Worm (Caenorhabditis elegans) whole organism, L3 larva: ENCODE results near the gene srr-8.

ENCODE experiments used
- ZK546.5 ChIP-seq: sonication (generic microtip); optimal IDR thresholded peaks from 2 replicates; lab custom pipeline; 2017; ENCODE audit warnings: missing biosample characterization, missing genetic modification characterization
- aly-2 ChIP-seq: fragments of 150-350 bp; optimal IDR thresholded peaks from 2 replicates; lab custom pipeline; 2014; ENCODE audit warnings: missing biosample characterization, missing genetic modification characterization
- ama-1 ChIP-seq: fragments of 150-350 bp; optimal IDR thresholded peaks from 2 replicates; lab custom pipeline; 2018
- ceh-16 ChIP-seq: sonication (generic microtip); optimal IDR thresholded peaks from 2 replicates; lab custom pipeline; 2017; ENCODE audit warnings: missing biosample characterization, missing genetic modification characterization
- ceh-82 ChIP-seq: fragments of 150-350 bp; optimal IDR thresholded peaks from 2 replicates; lab custom pipeline; 2014; ENCODE audit warnings: missing biosample characterization, missing genetic modification characterization
- ceh-9 ChIP-seq: sonication (generic microtip); optimal IDR thresholded peaks from 2 replicates; lab custom pipeline; 2018; ENCODE audit warnings: missing biosample characterization, missing genetic modification characterization
- daf-12 ChIP-seq: fragments of 150-350 bp; optimal IDR thresholded peaks from 2 replicates; lab custom pipeline; 2014; ENCODE audit warnings: missing biosample characterization, missing genetic modification reagents, missing genetic modification characterization
- egl-27 ChIP-seq: sonication (generic microtip); optimal IDR thresholded peaks from 4 replicates; lab custom pipeline; 2017; ENCODE audit warnings: missing biosample characterization, missing genetic modification reagents, missing genetic modification characterization
- egl-5 ChIP-seq: fragments of 150-350 bp; optimal IDR thresholded peaks from 2 replicates; lab custom pipeline; 2017; ENCODE audit warnings: missing biosample characterization, missing genetic modification reagents, missing genetic modification characterization, inconsistent platforms
- elt-2 ChIP-seq: sonication (generic microtip); optimal IDR thresholded peaks from 2 replicates; lab custom pipeline; 2016; ENCODE audit warnings: missing genetic modification reagents, mild to moderate bottlenecking, missing genetic modification characterization, missing compliant biosample characterization
- elt-3 ChIP-seq, 3 experiments: fragments of 150-350 bp in 1 of 3; sonication (generic microtip) in 2 of 3; optimal IDR thresholded peaks; 2 replicates in 2 of 3; 4 replicates in 1 of 3; lab custom pipeline; 2014 to 2017; ENCODE audit warnings: missing biosample characterization in 3 of 3, missing genetic modification characterization in 3 of 3
- eor-1 ChIP-seq, 2 experiments: fragments of 150-350 bp; optimal IDR thresholded peaks; 2 replicates each; lab custom pipeline; 2014 to 2018; ENCODE audit warnings: missing biosample characterization in 2 of 2, missing genetic modification characterization in 2 of 2
- fkh-2 ChIP-seq: fragments of 150-350 bp; optimal IDR thresholded peaks from 2 replicates; lab custom pipeline; 2014; ENCODE audit warnings: missing biosample characterization, missing genetic modification reagents, missing genetic modification characterization
- fos-1 ChIP-seq: fragments of 150-350 bp; optimal IDR thresholded peaks from 2 replicates; lab custom pipeline; 2014; ENCODE audit warnings: missing biosample characterization, missing genetic modification characterization
- hmg-11 ChIP-seq: sonication (generic microtip); optimal IDR thresholded peaks from 2 replicates; lab custom pipeline; 2016; ENCODE audit warnings: missing genetic modification characterization, missing compliant biosample characterization
- lsy-12 ChIP-seq: sonication (generic microtip); optimal IDR thresholded peaks from 2 replicates; lab custom pipeline; 2016; ENCODE audit warnings: mild to moderate bottlenecking, missing genetic modification characterization, missing compliant biosample characterization
- mml-1 ChIP-seq: fragments of 150-350 bp; sonication (generic microtip); optimal IDR thresholded peaks from 3 replicates; lab custom pipeline; 2014; ENCODE audit warnings: missing biosample characterization, missing genetic modification characterization
- nfya-1 ChIP-seq: sonication (generic microtip); optimal IDR thresholded peaks from 2 replicates; lab custom pipeline; 2017; ENCODE audit warnings: missing genetic modification characterization, mild to moderate bottlenecking, missing compliant biosample characterization, antibody characterized with exemption, moderate library complexity; ENCODE audit not compliant: insufficient read depth
- nhr-11 ChIP-seq: fragments of 150-350 bp; optimal IDR thresholded peaks from 2 replicates; lab custom pipeline; 2014; ENCODE audit warnings: missing biosample characterization, missing genetic modification characterization
- nhr-12 ChIP-seq: fragments of 150-350 bp; optimal IDR thresholded peaks from 2 replicates; lab custom pipeline; 2014; ENCODE audit warnings: missing biosample characterization, missing genetic modification characterization
- nhr-23 ChIP-seq: fragments of 150-350 bp; optimal IDR thresholded peaks from 2 replicates; lab custom pipeline; 2014; ENCODE audit warnings: missing biosample characterization, missing genetic modification reagents, missing genetic modification characterization
- nhr-237 ChIP-seq: fragments of 150-350 bp; optimal IDR thresholded peaks from 2 replicates; lab custom pipeline; 2014; ENCODE audit warnings: missing biosample characterization, missing genetic modification characterization
- nhr-28 ChIP-seq: fragments of 150-350 bp; optimal IDR thresholded peaks from 2 replicates; lab custom pipeline; 2014; ENCODE audit warnings: missing biosample characterization, missing genetic modification characterization
- nhr-43 ChIP-seq: sonication (generic microtip); optimal IDR thresholded peaks from 2 replicates; lab custom pipeline; 2016; ENCODE audit warnings: mild to moderate bottlenecking, missing genetic modification characterization, missing compliant biosample characterization; ENCODE audit not compliant: poor library complexity, severe bottlenecking
- nhr-67 ChIP-seq: fragments of 150-350 bp; optimal IDR thresholded peaks from 2 replicates; lab custom pipeline; 2014; ENCODE audit warnings: missing biosample characterization, missing genetic modification characterization
- nhr-76 ChIP-seq: fragments of 150-350 bp; sonication (generic microtip); optimal IDR thresholded peaks from 5 replicates; lab custom pipeline; 2014; ENCODE audit warnings: missing biosample characterization, missing genetic modification characterization
- pha-4 ChIP-seq: fragments of 150-350 bp; optimal IDR thresholded peaks from 2 replicates; lab custom pipeline; 2014; ENCODE audit warnings: missing biosample characterization, missing genetic modification reagents, missing genetic modification characterization
- pqm-1 ChIP-seq: fragments of 150-350 bp; optimal IDR thresholded peaks from 2 replicates; lab custom pipeline; 2017; ENCODE audit warnings: missing biosample characterization, missing genetic modification characterization, inconsistent platforms
- sea-2 ChIP-seq: fragments of 150-350 bp; sonication (generic microtip); optimal IDR thresholded peaks from 4 replicates; lab custom pipeline; 2014; ENCODE audit warnings: missing biosample characterization, missing genetic modification reagents, missing genetic modification characterization
- skn-1 ChIP-seq: fragments of 150-350 bp; optimal IDR thresholded peaks from 2 replicates; lab custom pipeline; 2014; ENCODE audit warnings: missing biosample characterization, missing genetic modification characterization
- snpc-4 ChIP-seq: fragments of 150-350 bp; optimal IDR thresholded peaks from 2 replicates; lab custom pipeline; 2014; ENCODE audit warnings: missing biosample characterization, missing genetic modification characterization
- tbx-2 ChIP-seq: sonication (generic microtip); optimal IDR thresholded peaks from 2 replicates; lab custom pipeline; 2016; ENCODE audit warnings: mild to moderate bottlenecking, missing genetic modification characterization, missing compliant biosample characterization
- unc-39 ChIP-seq: sonication (generic microtip); optimal IDR thresholded peaks from 4 replicates; lab custom pipeline; 2017; ENCODE audit warnings: missing biosample characterization, missing genetic modification characterization
- unc-62 ChIP-seq: fragments of 150-350 bp; sonication (generic microtip); optimal IDR thresholded peaks from 4 replicates; lab custom pipeline; 2014; ENCODE audit warnings: missing biosample characterization, missing genetic modification reagents, missing genetic modification characterization
- zag-1 ChIP-seq: fragments of 150-350 bp; optimal IDR thresholded peaks from 2 replicates; lab custom pipeline; 2014; ENCODE audit warnings: missing biosample characterization, missing genetic modification characterization
- ztf-11 ChIP-seq: fragments of 150-350 bp; optimal IDR thresholded peaks from 2 replicates; lab custom pipeline; 2014; ENCODE audit warnings: missing biosample characterization, missing genetic modification characterization
- ztf-4 ChIP-seq: fragments of 150-350 bp; optimal IDR thresholded peaks from 2 replicates; lab custom pipeline; 2014; ENCODE audit warnings: missing biosample characterization, missing genetic modification characterization

Gene srr-8

ce11 chrV:4977539-4977938 is 23.9 kb upstream of the srr-8 start:
- TF ChIP-seq zag-1 (tag; lab: Kevin White, UChicago) (no peak), nhr-12 (tag; lab: Kevin White, UChicago) (no peak), ceh-82 (no peak), ZK546.5 (tag; lab: Kevin White, UChicago) (no peak), skn-1 (no peak), aly-2 (no peak), ceh-9 (tag; lab: Kevin White, UChicago) (no peak), nhr-237 (tag; lab: Kevin White, UChicago) (no peak), ama-1 (lab: Kevin White, UChicago) (no peak), mml-1 (tag; lab: Kevin White, UChicago) (no peak), ztf-11 (tag; lab: Kevin White, UChicago) (no peak), tbx-2 (tag; lab: Kevin White, UChicago) (no peak), snpc-4 (tag; lab: Kevin White, UChicago) (no peak), fos-1 (tag; lab: Kevin White, UChicago) (no peak), hmg-11 (no peak)

ce11 chrV:4979060-4979459 is 22.4 kb upstream of the srr-8 start, which contains the start of gene srsx-11:
srsx-11 (minus strand) TSS chrV:4979160.
- TF ChIP-seq nhr-237 (tag; lab: Kevin White, UChicago), result no peak
- no peak for TF ChIP-seq nhr-23
- no peak for TF ChIP-seq aly-2
- no peak for TF ChIP-seq unc-39 (tag; lab: Kevin White, UChicago)
- TF ChIP-seq nhr-43 (tag; lab: Kevin White, UChicago), result no peak

- TF ChIP-seq nhr-76 (tag; lab: Kevin White, UChicago) (no peak), hmg-11 (no peak), lsy-12 (no peak), nhr-11 (tag; lab: Kevin White, UChicago) (no peak), ceh-9 (tag; lab: Kevin White, UChicago) (no peak), elt-3 (tag; optimal IDR thresholded peaks at IDR 0.05; lab: Kevin White, UChicago) (no peak), elt-2 (tag; lab: Kevin White, UChicago) (no peak), ztf-4 (tag; lab: Kevin White, UChicago) (no peak), nhr-23 (no peak), fos-1 (tag; lab: Kevin White, UChicago) (no peak), sea-2 (GFP tag; lab: Kevin White, UChicago) (no peak), ama-1 (lab: Kevin White, UChicago) (no peak), skn-1 (no peak), fkh-2 (tag; lab: Kevin White, UChicago) (no peak), eor-1 (tag; optimal IDR thresholded peaks at IDR 0.05; lab: Kevin White, UChicago) (no peak), egl-5 (tag; lab: Kevin White, UChicago) (no peak), nfya-1 (tag; lab: Kevin White, UChicago) (no peak), tbx-2 (tag; lab: Kevin White, UChicago) (no peak), unc-62 (no peak), ceh-16 (tag; lab: Kevin White, UChicago) (no peak)
These were observed 21.4 kb upstream of the srr-8 start for ce11 chrV:4980094-4980493.

- no peak for TF ChIP-seq nfya-1 (tag; lab: Kevin White, UChicago)
- no peak for TF ChIP-seq elt-2 (tag; lab: Kevin White, UChicago)
- no peak for TF ChIP-seq nhr-23
- TF ChIP-seq pha-4 (tag; lab: Kevin White, UChicago), result no peak
- no peak for TF ChIP-seq daf-12 (tag; lab: Kevin White, UChicago)
These were observed 20.6 kb upstream of the srr-8 start, which contains the start of gene srsx-12 for ce11 chrV:4980873-4981272. srsx-12 (minus strand) TSS chrV:4980973.

- TF ChIP-seq mml-1 (tag; lab: Kevin White, UChicago) (no peak), pqm-1 (tag; lab: Kevin White, UChicago) (no peak), daf-12 (tag; lab: Kevin White, UChicago) (no peak), lsy-12 (no peak), nhr-28 (tag; lab: Kevin White, UChicago) (no peak), nhr-67 (tag; lab: Kevin White, UChicago) (no peak), egl-27 (tag; lab: Kevin White, UChicago) (no peak), nhr-12 (tag; lab: Kevin White, UChicago) (no peak), zag-1 (tag; lab: Kevin White, UChicago) (no peak), sea-2 (GFP tag; lab: Kevin White, UChicago) (no peak), ceh-16 (tag; lab: Kevin White, UChicago) (no peak), snpc-4 (tag; lab: Kevin White, UChicago) (no peak), nfya-1 (tag; lab: Kevin White, UChicago) (no peak), hmg-11 (no peak)
- TF ChIP-seq, all 47 proteins: peak for 0
These were observed 18.4 kb upstream of the srr-8 start, which contains the start of gene srsx-13 for ce11 chrV:4983091-4983490. srsx-13 (minus strand) TSS chrV:4983191.
